Worm (Caenorhabditis elegans): ENCODE data around the gene srg-4.

The srg-4 gene

DNA sequence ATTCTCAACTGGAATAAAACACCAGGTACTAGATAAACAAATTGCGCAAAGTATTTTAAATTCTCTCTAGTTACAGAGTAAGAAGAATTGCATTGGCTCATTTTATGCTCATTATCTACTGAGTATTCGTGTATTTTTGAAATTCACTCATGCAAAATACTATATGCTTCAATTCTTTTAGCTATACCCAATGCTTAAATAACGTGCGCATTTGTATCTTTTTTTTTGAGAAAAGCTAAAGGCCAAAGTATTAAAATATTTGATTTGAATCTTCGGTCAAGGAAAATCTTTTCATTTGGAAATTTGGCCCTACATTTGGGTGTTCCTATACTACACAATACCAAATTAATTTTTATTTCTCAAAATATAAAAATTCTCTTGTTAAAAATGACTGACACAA, at the start of gene srg-4:
srg-4 (minus strand) TSS at position 101 of the 400 bp plus-strand sequence.
- TF ChIP-seq F13H6.1 (tag; optimal IDR thresholded peaks at IDR 0.05) (no peak), C08G9.2 (tag; optimal IDR thresholded peaks at IDR 0.05) (no peak), tbx-2 (tag; optimal IDR thresholded peaks at IDR 0.05) (no peak), ceh-31 (tag; optimal IDR thresholded peaks at IDR 0.05) (no peak), unc-55 (GFP tag; optimal IDR thresholded peaks at IDR 0.05) (no peak), sdc-2 (tag; optimal IDR thresholded peaks at IDR 0.05) (no peak), hlh-8 (tag; optimal IDR thresholded peaks at IDR 0.05) (no peak), nhr-232 (tag; optimal IDR thresholded peaks at IDR 0.05) (no peak), dve-1 (tag; optimal IDR thresholded peaks at IDR 0.05) (no peak)

DNA sequence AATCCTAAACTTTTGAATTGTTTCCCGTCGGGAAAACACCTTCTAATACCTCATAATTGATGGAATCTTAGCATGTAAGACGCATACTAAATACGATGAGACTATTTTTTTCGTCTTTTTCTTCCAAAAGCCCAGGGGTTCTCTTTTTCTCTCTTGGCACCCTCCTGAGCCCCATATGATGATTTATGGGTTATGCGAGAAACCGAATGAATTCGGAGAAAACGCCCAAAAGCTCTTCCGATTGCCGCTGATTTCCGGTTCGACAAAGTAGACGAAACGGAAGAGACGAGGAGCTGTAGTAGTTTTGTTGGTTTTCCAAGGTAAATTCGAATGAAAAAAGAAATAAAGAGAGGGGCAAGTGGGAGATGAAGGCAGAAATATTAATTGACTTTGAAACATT, 49.6 kb upstream of the srg-4 start:
- no peak for TF ChIP-seq ceh-22 (tag; optimal IDR thresholded peaks at IDR 0.05)
- TF ChIP-seq elt-4 (tag; optimal IDR thresholded peaks at IDR 0.05): no peak
- no peak for TF ChIP-seq elt-2 (tag; optimal IDR thresholded peaks at IDR 0.05)
- no peak for TF ChIP-seq eyg-1 (tag; optimal IDR thresholded peaks at IDR 0.05)
- TF ChIP-seq ceh-31 (tag; optimal IDR thresholded peaks at IDR 0.05): no peak
- TF ChIP-seq nhr-11 (tag; optimal IDR thresholded peaks at IDR 0.05): no peak
- no peak for TF ChIP-seq dmd-4 (tag; optimal IDR thresholded peaks at IDR 0.05; ENCODE audit: borderline replicate concordance)
- TF ChIP-seq ama-1 (optimal IDR thresholded peaks at IDR 0.05): no peak
- TF ChIP-seq Y22D7AL.16 (tag; optimal IDR thresholded peaks at IDR 0.05): no peak
- no peak for TF ChIP-seq K02D7.2 (tag; optimal IDR thresholded peaks at IDR 0.05)
- no peak for TF ChIP-seq sox-2 (GFP tag; IDR thresholded peaks at IDR 0.05)
- TF ChIP-seq ceh-18 (tag; optimal IDR thresholded peaks at IDR 0.05): no peak
- no peak for TF ChIP-seq pag-3 (tag; optimal IDR thresholded peaks at IDR 0.05; ENCODE audit: borderline replicate concordance)
- no peak for TF ChIP-seq rnt-1 (tag; optimal IDR thresholded peaks at IDR 0.05)

DNA sequence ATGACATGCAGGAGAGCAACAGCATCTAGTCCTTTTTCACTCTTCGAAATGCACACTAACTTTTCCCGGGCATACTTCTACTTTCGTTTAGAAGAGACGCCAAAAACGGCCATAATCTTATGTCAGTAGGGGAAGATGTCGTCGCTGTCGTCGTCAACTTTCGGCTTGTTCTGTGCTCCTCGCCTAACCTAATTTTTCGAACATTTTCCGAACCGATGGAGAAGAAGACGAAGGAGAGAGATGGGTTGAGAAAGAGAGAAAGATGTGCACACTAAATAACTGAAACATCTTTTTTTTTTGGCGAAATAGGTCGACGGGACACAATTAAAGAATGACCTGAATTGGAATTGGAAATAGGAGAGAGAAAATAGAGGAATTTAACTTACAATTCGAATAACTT, 48.5 kb upstream of the srg-4 start:
- TF ChIP-seq unc-42 (tag; optimal IDR thresholded peaks at IDR 0.05) (peak; percentile 90), fkh-10 (GFP tag; optimal IDR thresholded peaks at IDR 0.05) (no peak), tbx-7 (tag; optimal IDR thresholded peaks at IDR 0.05) (no peak)

DNA sequence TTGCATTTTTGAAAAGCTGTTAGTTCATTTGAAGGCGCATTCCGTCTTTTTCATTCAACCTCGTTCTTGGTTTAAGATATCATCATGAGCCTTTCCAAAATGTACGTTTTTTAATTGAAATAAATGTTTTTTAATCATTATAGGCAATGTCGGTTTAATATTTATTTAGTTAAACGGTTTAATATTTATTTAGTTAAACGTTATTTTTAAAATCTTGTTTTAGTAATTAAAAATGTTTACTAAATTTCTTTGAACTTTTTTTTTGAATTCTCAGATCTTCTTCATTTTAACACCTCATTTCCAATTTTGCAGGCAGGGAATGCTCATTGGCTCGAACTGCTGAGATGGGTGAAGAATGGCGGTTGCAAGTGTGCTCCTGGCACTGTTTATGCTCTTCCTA, 47.2 kb upstream of the srg-4 start, which contains the start of gene gar-2:
gar-2 (plus strand) TSS at position 301 of the 400 bp plus-strand sequence.
- no peak for TF ChIP-seq unc-55 (GFP tag; optimal IDR thresholded peaks at IDR 0.05)
- no peak for TF ChIP-seq ceh-24 (tag; optimal IDR thresholded peaks at IDR 0.05)
- TF ChIP-seq ahr-1 (tag; optimal IDR thresholded peaks at IDR 0.05): no peak
- no peak for TF ChIP-seq ceh-2 (tag; optimal IDR thresholded peaks at IDR 0.05)
- TF ChIP-seq F13H6.1 (tag; optimal IDR thresholded peaks at IDR 0.05): no peak
- no peak for TF ChIP-seq T23F11.4 (GFP tag; optimal IDR thresholded peaks at IDR 0.05)
- no peak for TF ChIP-seq sox-4 (tag; optimal IDR thresholded peaks at IDR 0.05)
- TF ChIP-seq rnt-1 (tag; optimal IDR thresholded peaks at IDR 0.05): no peak
- no peak for TF ChIP-seq unc-86 (tag; optimal IDR thresholded peaks at IDR 0.05)
- no peak for TF ChIP-seq odd-2 (tag; optimal IDR thresholded peaks at IDR 0.05)
- TF ChIP-seq npax-4 (tag; optimal IDR thresholded peaks at IDR 0.05): no peak
- TF ChIP-seq ceh-9 (tag; optimal IDR thresholded peaks at IDR 0.05): no peak

DNA sequence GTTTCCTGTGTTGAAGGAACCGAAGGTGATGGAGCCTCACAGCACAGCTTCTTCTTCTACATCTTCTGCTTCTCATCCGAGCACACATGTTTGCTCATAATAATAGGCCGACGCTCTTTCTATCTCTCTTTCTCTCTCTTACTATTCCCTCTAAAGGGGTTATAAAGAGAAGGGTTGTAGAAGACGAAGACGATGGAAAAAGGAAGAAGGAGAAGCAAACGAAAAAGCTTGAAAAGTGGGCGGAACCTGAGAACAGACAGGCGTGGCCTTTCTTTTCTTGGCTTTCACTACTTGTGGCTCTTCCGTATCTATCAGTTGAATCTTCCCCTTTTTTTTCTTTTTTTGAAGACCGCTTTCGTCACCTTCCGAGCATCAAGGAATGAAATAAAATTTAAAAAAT, 45.9 kb upstream of the srg-4 start:
- TF ChIP-seq gmeb-2 (tag; optimal IDR thresholded peaks at IDR 0.05) (no peak), unc-42 (tag; optimal IDR thresholded peaks at IDR 0.05) (peak; percentile 56)

DNA sequence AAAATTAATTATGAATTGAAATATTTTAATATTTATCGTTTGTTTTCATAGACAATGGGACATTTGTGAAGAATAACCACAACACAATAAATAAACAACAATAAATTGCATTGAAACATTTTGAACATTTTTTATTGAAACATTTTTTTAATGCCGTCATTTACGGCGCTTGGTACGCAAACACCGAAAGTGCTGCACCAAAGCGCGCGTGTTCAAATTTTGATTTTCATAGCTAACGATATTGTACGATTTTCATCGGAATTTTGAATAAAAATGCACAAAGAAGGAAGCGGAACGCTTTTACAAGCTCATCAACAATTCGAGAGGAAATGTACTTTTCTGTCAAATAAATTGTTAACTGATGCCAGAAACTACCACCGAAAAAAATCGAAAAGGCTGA, 41.9 kb upstream of the srg-4 start:
- TF ChIP-seq dve-1 (tag; optimal IDR thresholded peaks at IDR 0.05): no peak
- no peak for TF ChIP-seq ceh-18 (tag; optimal IDR thresholded peaks at IDR 0.05)
- no peak for TF ChIP-seq pros-1 (tag; optimal IDR thresholded peaks at IDR 0.05)
- TF ChIP-seq rnt-1 (tag; optimal IDR thresholded peaks at IDR 0.05): no peak
- TF ChIP-seq che-1 (tag; optimal IDR thresholded peaks at IDR 0.05): no peak
- no peak for TF ChIP-seq sox-4 (tag; optimal IDR thresholded peaks at IDR 0.05)

Data from whole organism, late embryonic.